Worm (Caenorhabditis elegans) whole organism, L4 larva: Measurements from ENCODE around the gene srz-9.

Experiments
- D1046.2 ChIP-seq: fragments of 200-800 bp; sonication (Bioruptor generic); IDR thresholded peaks from 2 replicates; pipeline ENCODE4 v1.3.6; 2022; ENCODE audit warnings: missing genetic modification characterization, missing compliant biosample characterization
- F26F4.8 ChIP-seq: fragments of 200-800 bp; sonication (Bioruptor generic); conservative IDR thresholded peaks from 2 replicates; pipeline ENCODE4 v1.3.6; 2022; ENCODE audit warnings: missing genetic modification characterization, missing compliant biosample characterization
- F44E2.7 ChIP-seq: fragments of 200-800 bp; sonication (Bioruptor generic); IDR thresholded peaks from 2 replicates; pipeline ENCODE4 v2.1.2; 2022; ENCODE audit warnings: missing genetic modification characterization, missing compliant biosample characterization
- T20F7.1 ChIP-seq: fragments of 200-800 bp; sonication (Bioruptor generic); optimal IDR thresholded peaks from 2 replicates; lab custom pipeline; 2018; ENCODE audit warnings: mild to moderate bottlenecking, missing genetic modification characterization, missing compliant biosample characterization
- T26A8.4 ChIP-seq: fragments of 200-800 bp; sonication (Bioruptor generic); IDR thresholded peaks from 2 replicates; pipeline ENCODE4 v1.3.6; 2022; ENCODE audit warnings: missing genetic modification characterization, missing compliant biosample characterization
- Y5F2A.4 ChIP-seq: fragments of 200-800 bp; sonication (Bioruptor generic); optimal IDR thresholded peaks from 2 replicates; lab custom pipeline; 2018; ENCODE audit warnings: mild to moderate bottlenecking, missing genetic modification characterization, missing compliant biosample characterization
- ZK337.2 ChIP-seq: fragments of 200-800 bp; sonication (Bioruptor generic); IDR thresholded peaks from 2 replicates; pipeline ENCODE4 v1.3.6; 2022; ENCODE audit warnings: missing genetic modification reagents, missing genetic modification characterization, missing compliant biosample characterization
- aha-1 ChIP-seq: fragments of 150-350 bp; peaks from one replicate; lab custom pipeline; 2014; ENCODE audit warnings: missing biosample characterization, missing genetic modification characterization
- ceh-32 ChIP-seq: sonication (generic microtip); optimal IDR thresholded peaks from 2 replicates; lab custom pipeline; 2016; ENCODE audit warnings: mild to moderate bottlenecking, missing genetic modification characterization, missing compliant biosample characterization; ENCODE audit not compliant: poor library complexity
- ceh-82 ChIP-seq: sonication (generic microtip); optimal IDR thresholded peaks from 2 replicates; lab custom pipeline; 2017; ENCODE audit warnings: missing biosample characterization, missing genetic modification characterization
- ces-1 ChIP-seq: fragments of 150-350 bp; sonication (generic microtip); optimal IDR thresholded peaks from 4 replicates; lab custom pipeline; 2014; ENCODE audit warnings: missing biosample characterization, missing genetic modification reagents, missing genetic modification characterization
- daf-16 ChIP-seq, 3 experiments: sonication (generic microtip); optimal IDR thresholded peaks; 2 replicates each; lab custom pipeline; 2016 to 2017; ENCODE audit warnings: missing genetic modification characterization in 3 of 3, missing genetic modification reagents in 3 of 3, mild to moderate bottlenecking in 2 of 3, missing compliant biosample characterization in 2 of 3, missing biosample characterization in 1 of 3, moderate library complexity in 1 of 3
- daf-19 ChIP-seq: fragments of 200-800 bp; sonication (Bioruptor generic); conservative IDR thresholded peaks from 2 replicates; pipeline ENCODE4 v1.3.6; 2022; ENCODE audit warnings: missing genetic modification characterization, missing compliant biosample characterization
- dmd-6 ChIP-seq: fragments of 200-800 bp; sonication (Bioruptor generic); IDR thresholded peaks from 2 replicates; pipeline ENCODE4 v1.3.6; 2022; ENCODE audit warnings: missing genetic modification reagents, missing genetic modification characterization, missing compliant biosample characterization
- dmd-8 ChIP-seq: fragments of 200-800 bp; sonication (Bioruptor generic); IDR thresholded peaks from 2 replicates; pipeline ENCODE4 v1.3.6; 2022; ENCODE audit warnings: missing genetic modification characterization, missing compliant biosample characterization
- dve-1 ChIP-seq: sonication (generic microtip); optimal IDR thresholded peaks from 2 replicates; lab custom pipeline; 2017; ENCODE audit warnings: antibody characterized with exemption, mild to moderate bottlenecking, missing genetic modification characterization, missing compliant biosample characterization; ENCODE audit not compliant: insufficient read depth
- hlh-11 ChIP-seq: fragments of 200-800 bp; sonication (Bioruptor generic); optimal IDR thresholded peaks from 2 replicates; lab custom pipeline; 2018; ENCODE audit warnings: mild to moderate bottlenecking, missing genetic modification characterization, missing compliant biosample characterization
- hlh-30 ChIP-seq: sonication (generic microtip); optimal IDR thresholded peaks from 2 replicates; lab custom pipeline; 2017; ENCODE audit warnings: antibody characterized with exemption, mild to moderate bottlenecking, missing genetic modification characterization, missing compliant biosample characterization; ENCODE audit not compliant: insufficient read depth
- jun-1 ChIP-seq: fragments of 150-350 bp; optimal IDR thresholded peaks from 2 replicates; lab custom pipeline; 2014; ENCODE audit warnings: missing biosample characterization, missing genetic modification reagents, missing genetic modification characterization
- lin-29 ChIP-seq: fragments of 200-800 bp; sonication (Bioruptor generic); IDR thresholded peaks from 2 replicates; pipeline ENCODE4 v1.3.6; 2022; ENCODE audit warnings: missing genetic modification reagents, missing genetic modification characterization, missing compliant biosample characterization
- lin-38 ChIP-seq: fragments of 200-800 bp; sonication (Bioruptor generic); IDR thresholded peaks from 2 replicates; pipeline ENCODE4 v1.3.6; 2022; ENCODE audit warnings: missing genetic modification reagents, missing genetic modification characterization, missing compliant biosample characterization
- madf-5 ChIP-seq, 2 experiments: fragments of 200-800 bp; sonication (Bioruptor generic); IDR thresholded peaks; 2 replicates each; pipeline ENCODE4 v1.3.6; 2022; ENCODE audit warnings: missing compliant biosample characterization in 2 of 2, missing genetic modification characterization in 2 of 2
- mdl-1 ChIP-seq, 2 experiments: fragments of 150-350 bp in 1 of 2; sonication (generic microtip) in 1 of 2; optimal IDR thresholded peaks; 2 replicates each; lab custom pipeline; 2014 to 2017; ENCODE audit warnings: missing biosample characterization in 2 of 2, missing genetic modification characterization in 2 of 2
- mxl-2 ChIP-seq: fragments of 200-800 bp; sonication (Bioruptor generic); conservative IDR thresholded peaks from 2 replicates; pipeline ENCODE4 v1.3.6; 2022; ENCODE audit warnings: missing genetic modification reagents, missing genetic modification characterization, missing compliant biosample characterization
- mxl-3 ChIP-seq: fragments of 200-800 bp; sonication (Bioruptor generic); optimal IDR thresholded peaks from 2 replicates; lab custom pipeline; 2018; ENCODE audit warnings: mild to moderate bottlenecking, missing genetic modification characterization, missing compliant biosample characterization
- nhr-102 ChIP-seq: sonication (generic microtip); optimal IDR thresholded peaks from 2 replicates; lab custom pipeline; 2016; ENCODE audit warnings: mild to moderate bottlenecking, missing genetic modification characterization, moderate library complexity, missing compliant biosample characterization
- nhr-111 ChIP-seq: fragments of 200-800 bp; sonication (Bioruptor generic); optimal IDR thresholded peaks from 2 replicates; lab custom pipeline; 2018; ENCODE audit warnings: mild to moderate bottlenecking, missing genetic modification characterization, missing compliant biosample characterization
- nhr-28 ChIP-seq: fragments of 150-350 bp; optimal IDR thresholded peaks from 2 replicates; lab custom pipeline; 2014; ENCODE audit warnings: missing biosample characterization, missing genetic modification characterization
- nhr-76 ChIP-seq: fragments of 150-350 bp; optimal IDR thresholded peaks from 2 replicates; lab custom pipeline; 2014; ENCODE audit warnings: missing biosample characterization, missing genetic modification characterization
- nhr-77 ChIP-seq: fragments of 150-350 bp; optimal IDR thresholded peaks from 2 replicates; lab custom pipeline; 2014; ENCODE audit warnings: missing biosample characterization, missing genetic modification characterization
- pha-4 ChIP-seq, 2 experiments: fragments of 150-350 bp in 1 of 2; fragments of 200-800 bp in 1 of 2; sonication (Bioruptor generic) in 1 of 2; IDR thresholded peaks in 1 of 2; optimal IDR thresholded peaks in 1 of 2; 2 replicates each; pipeline versions ENCODE4 v1.3.6 to Lab custom; 2014 to 2022; ENCODE audit warnings: missing genetic modification characterization in 2 of 2, missing genetic modification reagents in 2 of 2, missing biosample characterization in 1 of 2, missing compliant biosample characterization in 1 of 2
- php-3 ChIP-seq: fragments of 200-800 bp; sonication (Bioruptor generic); IDR thresholded peaks from 2 replicates; pipeline ENCODE4 v1.3.6; 2022; ENCODE audit warnings: missing genetic modification reagents, missing genetic modification characterization, missing compliant biosample characterization
- pqm-1 ChIP-seq: sonication (generic microtip); optimal IDR thresholded peaks from 2 replicates; lab custom pipeline; 2017; ENCODE audit warnings: missing biosample characterization, missing genetic modification characterization
- snpc-1.2 ChIP-seq: fragments of 200-800 bp; sonication (Bioruptor generic); IDR thresholded peaks from 2 replicates; pipeline ENCODE4 v1.3.6; 2022; ENCODE audit warnings: missing genetic modification reagents, missing genetic modification characterization, missing compliant biosample characterization
- snpc-4 ChIP-seq: fragments of 150-350 bp; optimal IDR thresholded peaks from 2 replicates; lab custom pipeline; 2014; ENCODE audit warnings: missing biosample characterization, missing genetic modification characterization
- tra-1 ChIP-seq: fragments of 200-800 bp; sonication (Bioruptor generic); IDR thresholded peaks from 2 replicates; pipeline ENCODE4 v1.3.6; 2022; ENCODE audit warnings: missing genetic modification reagents, missing genetic modification characterization, missing compliant biosample characterization
- vab-7 ChIP-seq: fragments of 200-800 bp; sonication (Bioruptor generic); IDR thresholded peaks from 2 replicates; pipeline ENCODE4 v1.3.6; 2022; ENCODE audit warnings: missing genetic modification reagents, missing genetic modification characterization, missing compliant biosample characterization
- zfp-2 ChIP-seq: sonication (generic microtip); optimal IDR thresholded peaks from 2 replicates; lab custom pipeline; 2016; ENCODE audit warnings: mild to moderate bottlenecking, missing genetic modification characterization, missing compliant biosample characterization
- zfp-3 ChIP-seq: fragments of 200-800 bp; sonication (Bioruptor generic); conservative IDR thresholded peaks from 2 replicates; pipeline ENCODE4 v1.3.6; 2022; ENCODE audit warnings: missing genetic modification reagents, missing genetic modification characterization, missing compliant biosample characterization

srz-9 gene

DNA sequence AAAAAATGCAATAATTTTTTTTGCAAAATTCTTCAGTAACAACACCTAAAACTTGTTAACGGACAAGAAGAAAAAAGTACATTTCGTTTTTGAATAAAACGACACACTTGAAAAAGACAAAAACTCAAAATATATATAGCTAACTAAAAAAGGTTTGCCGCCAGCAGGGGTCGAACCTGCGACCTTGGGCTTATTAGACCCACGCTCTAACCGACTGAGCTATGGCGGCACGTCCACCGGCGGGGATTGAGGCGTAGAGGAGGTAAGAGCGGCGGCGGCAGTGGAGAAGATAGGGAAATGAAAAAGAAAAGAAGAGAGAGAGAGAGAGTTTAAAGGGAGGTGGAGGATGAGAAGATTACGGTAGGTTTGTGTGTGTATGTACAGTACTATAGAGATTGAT lies 45.6 kb upstream of the srz-9 start (continued):
- TF ChIP-seq lin-29 (GFP tag; lab: Robert Waterston, UW) (no peak), T26A8.4 (GFP tag; lab: Robert Waterston, UW) (no peak), dmd-8 (peak; percentile 31; the same call in 1 of the 2 replicates), ceh-82 (tag; lab: Kevin White, UChicago) (no peak), snpc-4 (tag; lab: Kevin White, UChicago) (no peak), aha-1 (tag; lab: Kevin White, UChicago) (peak; percentile 85), F44E2.7 (GFP tag; lab: Robert Waterston, UW) (no peak), mxl-2 (GFP tag; lab: Robert Waterston, UW) (no peak), daf-19 (GFP tag; lab: Robert Waterston, UW) (no peak), T20F7.1 (GFP tag; lab: Kevin White, UChicago) (no peak), vab-7 (GFP tag; lab: Robert Waterston, UW) (peak; percentile 38; the same call in 1 of the 2 replicates), jun-1 (tag; lab: Kevin White, UChicago) (no peak), pha-4 (GFP tag; IDR thresholded peaks at IDR 0.05; lab: Robert Waterston, UW) (peak; percentile 34; the same call in 1 of the 2 replicates), pha-4 (tag; optimal IDR thresholded peaks at IDR 0.05; lab: Kevin White, UChicago) (no peak), ceh-32 (tag; lab: Kevin White, UChicago) (no peak), zfp-3 (GFP tag; lab: Robert Waterston, UW) (no peak), ces-1 (GFP tag; lab: Kevin White, UChicago) (no peak), nhr-111 (no peak)

DNA sequence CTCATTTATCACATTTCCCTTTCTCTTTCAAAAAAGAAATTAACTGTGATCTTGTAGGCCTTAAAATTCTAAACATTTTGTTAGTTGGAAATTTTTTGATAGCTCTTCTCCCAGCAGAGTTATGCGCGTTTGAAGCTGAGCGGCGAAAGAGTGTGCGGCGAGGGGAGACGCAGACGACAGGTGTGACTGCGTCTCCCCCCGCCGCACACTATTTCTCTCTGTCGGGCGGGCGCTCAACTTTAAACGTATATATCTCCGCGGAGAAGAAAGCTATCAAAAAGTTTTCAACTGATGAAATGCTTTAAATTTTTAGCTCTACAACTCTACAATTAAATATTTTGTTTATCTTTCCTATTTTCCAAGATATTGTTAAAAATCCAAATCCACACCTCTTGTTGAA lies 44.8 kb upstream of the srz-9 start:
- TF ChIP-seq lin-38 (GFP tag; lab: Robert Waterston, UW) (peak; percentile 13), pha-4 (GFP tag; IDR thresholded peaks at IDR 0.05; lab: Robert Waterston, UW) (no peak), pha-4 (tag; optimal IDR thresholded peaks at IDR 0.05; lab: Kevin White, UChicago) (no peak), ceh-82 (tag; lab: Kevin White, UChicago) (no peak), ZK337.2 (no peak), T26A8.4 (GFP tag; lab: Robert Waterston, UW) (no peak), nhr-102 (no peak), zfp-2 (tag; lab: Kevin White, UChicago) (no peak), aha-1 (tag; lab: Kevin White, UChicago) (peak; percentile 64), Y5F2A.4 (no peak), snpc-1.2 (GFP tag; lab: Robert Waterston, UW) (no peak), hlh-11 (tag; lab: Kevin White, UChicago) (no peak), madf-5 (GFP tag; IDR thresholded peaks at IDR 0.05; lab: Robert Waterston, UW) (no peak)

DNA sequence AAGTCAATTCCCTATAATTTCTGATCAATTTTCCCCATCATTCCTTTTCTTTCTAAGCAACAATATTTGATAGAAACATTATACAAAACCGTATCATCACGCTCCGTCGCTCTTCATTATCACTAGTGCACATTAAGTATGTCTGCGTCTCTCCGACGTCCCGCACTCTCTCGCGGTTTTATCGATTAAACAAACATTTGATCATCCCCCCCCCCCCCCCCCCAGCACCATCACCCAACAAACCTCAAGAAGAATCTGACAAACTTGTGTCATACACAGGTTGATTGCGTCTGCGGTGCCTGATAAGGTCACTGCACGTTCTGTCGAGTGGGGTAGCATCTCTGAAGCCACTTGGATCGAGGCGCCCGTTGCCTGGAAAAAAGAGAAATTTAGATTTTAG lies 43.8 kb upstream of the srz-9 start:
- TF ChIP-seq F26F4.8 = no peak
- TF ChIP-seq nhr-76 (tag; lab: Kevin White, UChicago) = no peak
- TF ChIP-seq pqm-1 (tag; lab: Kevin White, UChicago) = peak; percentile 47
- peak; percentile 13 for TF ChIP-seq nhr-28 (tag; lab: Kevin White, UChicago)
- no peak for TF ChIP-seq daf-16 (GFP tag; optimal IDR thresholded peaks at IDR 0.05; lab: Kevin White, UChicago)
- peak; percentile 41 for TF ChIP-seq daf-16 (tag; optimal IDR thresholded peaks at IDR 0.05; lab: Kevin White, UChicago)
- TF ChIP-seq mdl-1 (tag; optimal IDR thresholded peaks at IDR 0.05; lab: Kevin White, UChicago) = no peak
- TF ChIP-seq mxl-3 (GFP tag; lab: Kevin White, UChicago) = peak; percentile 61
- TF ChIP-seq hlh-30 (tag; lab: Kevin White, UChicago) = peak; percentile 28
- TF ChIP-seq hlh-11 (tag; lab: Kevin White, UChicago) = peak; percentile 81
- peak; percentile 66 for TF ChIP-seq dmd-6
- peak; percentile 6 for TF ChIP-seq dve-1 (tag; lab: Kevin White, UChicago)
- TF ChIP-seq pha-4 (GFP tag; IDR thresholded peaks at IDR 0.05; lab: Robert Waterston, UW) = peak; percentile 27; the same call in 1 of the 2 replicates
- TF ChIP-seq pha-4 (tag; optimal IDR thresholded peaks at IDR 0.05; lab: Kevin White, UChicago) = no peak
- peak; percentile 24 for TF ChIP-seq nhr-77 (tag; lab: Kevin White, UChicago)
- peak; percentile 61 for TF ChIP-seq php-3 (GFP tag; lab: Robert Waterston, UW)
- 0 out of 2 replicates have a peak, but pooled peaks have one; percentile 14 for TF ChIP-seq tra-1
- no peak for TF ChIP-seq D1046.2
